Worm (Caenorhabditis elegans) whole organism, early embryonic: ENCODE data around the gene ceh-79.

Experiments used
- B0310.2 ChIP-seq: sonication (generic microtip); optimal IDR thresholded peaks from 2 replicates; lab custom pipeline; 2016; ENCODE audit warnings: mild to moderate bottlenecking, missing genetic modification characterization, missing compliant biosample characterization
- F13C5.2 ChIP-seq: sonication (generic microtip); optimal IDR thresholded peaks from 2 replicates; lab custom pipeline; 2017; ENCODE audit warnings: mild to moderate bottlenecking, missing genetic modification characterization, inconsistent platforms, missing compliant biosample characterization
- aly-1 ChIP-seq: sonication (generic microtip); optimal IDR thresholded peaks from 2 replicates; lab custom pipeline; 2016; ENCODE audit warnings: missing genetic modification characterization, missing compliant biosample characterization
- ama-1 ChIP-seq: fragments of 150-350 bp; optimal IDR thresholded peaks from 2 replicates; lab custom pipeline; 2014
- ceh-13 ChIP-seq: fragments of 200-800 bp; sonication (Bioruptor generic); optimal IDR thresholded peaks from 2 replicates; lab custom pipeline; 2018; ENCODE audit warnings: mild to moderate bottlenecking, missing genetic modification characterization, missing compliant biosample characterization
- ceh-36 ChIP-seq: sonication (generic microtip); optimal IDR thresholded peaks from 2 replicates; lab custom pipeline; 2016; ENCODE audit warnings: missing genetic modification characterization, inconsistent platforms, missing compliant biosample characterization
- ets-7 ChIP-seq: sonication (generic microtip); optimal IDR thresholded peaks from 2 replicates; lab custom pipeline; 2016; ENCODE audit warnings: missing genotype, missing genetic modification characterization, missing compliant biosample characterization
- flt-1 ChIP-seq: fragments of 200-800 bp; sonication (Bioruptor generic); IDR thresholded peaks from 2 replicates; pipeline ENCODE4 v1.3.6; 2022; ENCODE audit warnings: missing genetic modification characterization, missing compliant biosample characterization
- hmbx-1 ChIP-seq: sonication (generic microtip); optimal IDR thresholded peaks from 2 replicates; lab custom pipeline; 2016; ENCODE audit warnings: mild to moderate bottlenecking, missing genetic modification characterization, missing compliant biosample characterization
- hmg-4 ChIP-seq: fragments of 200-800 bp; sonication (Bioruptor generic); optimal IDR thresholded peaks from 2 replicates; lab custom pipeline; 2018; ENCODE audit warnings: mild to moderate bottlenecking, missing genetic modification characterization, missing compliant biosample characterization
- hnd-1 ChIP-seq: sonication (generic microtip); optimal IDR thresholded peaks from 2 replicates; lab custom pipeline; 2016; ENCODE audit warnings: missing genetic modification characterization, missing compliant biosample characterization
- pes-1 ChIP-seq: fragments of 200-800 bp; sonication (Bioruptor generic); IDR thresholded peaks from 2 replicates; pipeline ENCODE4 v1.3.6; 2022; ENCODE audit warnings: missing genetic modification reagents, missing genetic modification characterization, missing compliant biosample characterization
- scrt-1 ChIP-seq: fragments of 200-800 bp; sonication (Bioruptor generic); IDR thresholded peaks from 2 replicates; pipeline ENCODE4 v1.3.6; 2022; ENCODE audit warnings: missing genetic modification characterization, missing compliant biosample characterization
- sea-1 ChIP-seq: fragments of 200-800 bp; sonication (Bioruptor generic); conservative IDR thresholded peaks from 2 replicates; pipeline ENCODE4 v1.3.6; 2022; ENCODE audit warnings: missing genetic modification characterization, missing compliant biosample characterization
- tbx-11 ChIP-seq: fragments of 200-800 bp; sonication (Bioruptor generic); IDR thresholded peaks from 2 replicates; pipeline ENCODE4 v1.3.6; 2022; ENCODE audit warnings: missing genetic modification characterization, missing compliant biosample characterization
- tbx-37 ChIP-seq: fragments of 200-800 bp; sonication (Bioruptor generic); conservative IDR thresholded peaks from 2 replicates; pipeline ENCODE4 v1.3.6; 2022; ENCODE audit warnings: missing genetic modification reagents, missing genetic modification characterization, missing compliant biosample characterization
- tra-4 ChIP-seq: sonication (generic microtip); optimal IDR thresholded peaks from 2 replicates; lab custom pipeline; 2017; ENCODE audit warnings: missing genetic modification characterization, missing compliant biosample characterization

The ceh-79 gene

ce11 chrV:13269228-13269630, 32.4 kb upstream of the ceh-79 start:
- no peak for TF ChIP-seq tbx-11
- TF ChIP-seq ceh-13 (GFP tag; lab: Kevin White, UChicago), result no peak
- no peak for TF ChIP-seq ets-7 (tag; lab: Kevin White, UChicago)
- no peak for TF ChIP-seq hmbx-1 (tag; lab: Kevin White, UChicago)
- TF ChIP-seq tbx-37 (GFP tag; lab: Robert Waterston, UW), result no peak
- no peak for TF ChIP-seq F13C5.2 (tag; lab: Kevin White, UChicago)
- no peak for TF ChIP-seq pes-1 (GFP tag; lab: Robert Waterston, UW)
- TF ChIP-seq hnd-1 (tag; lab: Kevin White, UChicago), result no peak
- TF ChIP-seq aly-1, result no peak
- no peak for TF ChIP-seq tra-4 (tag; lab: Kevin White, UChicago)
- TF ChIP-seq B0310.2, result no peak
- TF ChIP-seq ama-1 (lab: Kevin White, UChicago), result no peak
- TF ChIP-seq flt-1 (GFP tag; lab: Robert Waterston, UW), result no peak
- TF ChIP-seq ceh-36 (tag; lab: Kevin White, UChicago), result no peak
- no peak for TF ChIP-seq sea-1 (GFP tag; lab: Robert Waterston, UW)
- TF ChIP-seq hmg-4 (GFP tag; lab: Kevin White, UChicago), result no peak
- no peak for TF ChIP-seq scrt-1 (GFP tag; lab: Robert Waterston, UW)

DNA sequence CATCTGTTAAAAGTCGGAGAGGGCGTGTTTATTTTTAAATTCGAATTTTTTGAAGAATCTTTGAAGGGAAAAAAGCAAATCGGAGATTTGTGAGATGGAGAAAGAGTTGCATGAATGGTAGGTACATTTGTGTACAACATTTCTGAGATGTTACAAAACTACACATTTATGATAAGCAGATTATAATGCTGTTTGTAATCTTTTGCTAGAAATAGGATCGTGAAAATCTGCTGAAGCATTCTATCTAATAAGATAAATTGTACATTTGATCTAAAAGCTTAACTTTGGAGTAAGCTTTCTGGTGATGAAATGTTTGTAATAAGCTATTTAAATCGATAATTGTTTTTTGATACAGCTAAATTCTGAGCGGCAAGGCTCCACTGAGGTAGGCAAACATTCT, 29.4 kb upstream of the ceh-79 start:
- TF ChIP-seq ceh-36 (tag; lab: Kevin White, UChicago) (no peak), sea-1 (GFP tag; lab: Robert Waterston, UW) (no peak)

DNA sequence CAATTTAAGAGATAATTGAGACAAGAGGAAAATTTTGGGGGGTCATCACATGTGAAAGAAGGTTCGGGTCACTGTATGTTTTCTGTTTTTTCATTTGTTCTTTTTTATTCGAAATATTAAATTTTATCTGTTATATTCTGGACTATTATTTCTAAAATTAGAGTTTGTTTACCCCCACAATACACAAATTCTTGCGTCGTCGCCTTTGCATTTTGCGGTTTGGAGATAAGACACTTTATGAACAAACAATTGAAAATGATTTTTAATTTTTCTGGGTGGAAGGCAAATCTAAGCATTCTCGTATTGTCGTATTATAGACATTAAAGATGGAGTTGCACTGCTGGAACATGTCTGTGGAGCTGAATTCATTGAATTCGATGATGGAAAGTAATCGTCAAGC, 28.3 kb upstream of the ceh-79 start:
- TF ChIP-seq ceh-13 (GFP tag; lab: Kevin White, UChicago), result no peak
- TF ChIP-seq flt-1 (GFP tag; lab: Robert Waterston, UW), result no peak
- TF ChIP-seq sea-1 (GFP tag; lab: Robert Waterston, UW), result no peak
- TF ChIP-seq ceh-36 (tag; lab: Kevin White, UChicago), result no peak
- no peak for TF ChIP-seq scrt-1 (GFP tag; lab: Robert Waterston, UW)
- TF ChIP-seq tbx-11, result no peak
- no peak for TF ChIP-seq aly-1
- no peak for TF ChIP-seq hnd-1 (tag; lab: Kevin White, UChicago)
- TF ChIP-seq tra-4 (tag; lab: Kevin White, UChicago), result no peak
- no peak for TF ChIP-seq ama-1 (lab: Kevin White, UChicago)
- no peak for TF ChIP-seq hmg-4 (GFP tag; lab: Kevin White, UChicago)
- TF ChIP-seq hmbx-1 (tag; lab: Kevin White, UChicago), result no peak
- TF ChIP-seq pes-1 (GFP tag; lab: Robert Waterston, UW), result no peak
- TF ChIP-seq ets-7 (tag; lab: Kevin White, UChicago), result no peak
- TF ChIP-seq B0310.2, result no peak
- TF ChIP-seq tbx-37 (GFP tag; lab: Robert Waterston, UW), result no peak
- TF ChIP-seq F13C5.2 (tag; lab: Kevin White, UChicago), result no peak

ce11 chrV:13274615-13275014, 27.0 kb upstream of the ceh-79 start:
- TF ChIP-seq ceh-36 (tag; lab: Kevin White, UChicago), result no peak
- no peak for TF ChIP-seq aly-1
- TF ChIP-seq ets-7 (tag; lab: Kevin White, UChicago), result no peak
- no peak for TF ChIP-seq sea-1 (GFP tag; lab: Robert Waterston, UW)
- no peak for TF ChIP-seq hmbx-1 (tag; lab: Kevin White, UChicago)
- TF ChIP-seq flt-1 (GFP tag; lab: Robert Waterston, UW), result no peak
- no peak for TF ChIP-seq pes-1 (GFP tag; lab: Robert Waterston, UW)
- no peak for TF ChIP-seq ceh-13 (GFP tag; lab: Kevin White, UChicago)
- no peak for TF ChIP-seq tra-4 (tag; lab: Kevin White, UChicago)
- no peak for TF ChIP-seq hnd-1 (tag; lab: Kevin White, UChicago)
- no peak for TF ChIP-seq F13C5.2 (tag; lab: Kevin White, UChicago)
- TF ChIP-seq tbx-37 (GFP tag; lab: Robert Waterston, UW), result no peak
- no peak for TF ChIP-seq B0310.2
- TF ChIP-seq tbx-11, result no peak
- no peak for TF ChIP-seq hmg-4 (GFP tag; lab: Kevin White, UChicago)
- TF ChIP-seq scrt-1 (GFP tag; lab: Robert Waterston, UW), result no peak
- no peak for TF ChIP-seq ama-1 (lab: Kevin White, UChicago)

DNA sequence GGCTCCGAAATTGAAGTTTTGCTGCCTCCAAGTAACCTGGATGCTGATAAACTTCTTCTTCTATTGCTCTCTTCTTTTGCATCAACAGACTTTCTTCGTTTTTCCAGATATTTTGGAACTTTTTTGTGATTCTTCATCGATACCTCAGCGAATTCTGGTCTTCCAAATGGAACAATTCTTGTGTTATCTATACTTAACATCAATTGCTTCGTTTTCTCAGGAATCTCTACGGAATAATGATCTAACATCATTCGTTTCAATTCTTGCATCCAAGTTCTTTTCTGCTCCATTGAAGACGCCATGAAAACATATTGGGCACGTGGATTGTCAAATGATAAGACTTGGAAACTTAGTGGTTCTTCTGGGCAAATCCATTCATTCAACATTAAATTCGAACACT, 25.7 kb upstream of the ceh-79 start, which contains the start of gene F32F2.4:
Gene F32F2.4 (plus strand): TSS at position 301 of the 400 bp plus-strand sequence.
- TF ChIP-seq aly-1 (no peak), hmg-4 (GFP tag; lab: Kevin White, UChicago) (no peak), ama-1 (lab: Kevin White, UChicago) (no peak), ceh-36 (tag; lab: Kevin White, UChicago) (no peak), flt-1 (GFP tag; lab: Robert Waterston, UW) (no peak), ceh-13 (GFP tag; lab: Kevin White, UChicago) (no peak), hnd-1 (tag; lab: Kevin White, UChicago) (no peak), sea-1 (GFP tag; lab: Robert Waterston, UW) (no peak), pes-1 (GFP tag; lab: Robert Waterston, UW) (no peak), hmbx-1 (tag; lab: Kevin White, UChicago) (no peak)

DNA sequence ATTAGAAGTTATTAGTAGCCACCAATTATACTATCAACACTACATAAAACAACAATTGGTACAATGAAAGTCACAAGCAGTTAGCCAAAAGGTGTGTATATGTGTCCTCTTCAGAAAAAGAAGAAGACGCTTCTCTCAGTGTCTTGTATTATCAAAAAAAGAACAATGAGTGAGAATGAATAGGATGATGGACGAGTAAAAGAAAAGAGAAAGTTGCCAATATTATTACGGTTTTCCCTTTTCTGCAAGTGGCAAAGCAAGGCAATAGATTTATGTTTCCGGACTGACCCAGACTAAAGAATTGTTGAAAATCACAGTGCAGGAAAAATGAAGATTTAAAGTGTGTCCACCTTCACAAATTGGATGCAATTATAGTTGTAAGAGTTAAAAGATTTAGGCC, 21.3 kb upstream of the ceh-79 start:
- no peak for TF ChIP-seq aly-1
- no peak for TF ChIP-seq hmg-4 (GFP tag; lab: Kevin White, UChicago)
- TF ChIP-seq pes-1 (GFP tag; lab: Robert Waterston, UW), result no peak
- no peak for TF ChIP-seq flt-1 (GFP tag; lab: Robert Waterston, UW)
- TF ChIP-seq ceh-36 (tag; lab: Kevin White, UChicago), result no peak
- TF ChIP-seq hnd-1 (tag; lab: Kevin White, UChicago), result no peak

- TF ChIP-seq ets-7 (tag; lab: Kevin White, UChicago) (no peak), ceh-13 (GFP tag; lab: Kevin White, UChicago) (no peak), B0310.2 (no peak), pes-1 (GFP tag; lab: Robert Waterston, UW) (no peak), ama-1 (lab: Kevin White, UChicago) (no peak), tra-4 (tag; lab: Kevin White, UChicago) (no peak), hmbx-1 (tag; lab: Kevin White, UChicago) (no peak), sea-1 (GFP tag; lab: Robert Waterston, UW) (no peak), tbx-37 (GFP tag; lab: Robert Waterston, UW) (no peak), hmg-4 (GFP tag; lab: Kevin White, UChicago) (no peak), aly-1 (no peak), hnd-1 (tag; lab: Kevin White, UChicago) (no peak)
These were observed 18.7 kb upstream of the ceh-79 start for ce11 chrV:13282958-13283357.
